Fruit fly (Drosophila melanogaster): ENCODE data around the gene CadN2.

- TF ChIP-seq pan (optimal IDR thresholded peaks at IDR 0.05): no peak
- no peak for TF ChIP-seq psq (optimal IDR thresholded peaks at IDR 0.05)
These were observed 39.9 kb upstream of the CadN2 start, which contains the start of gene CG43271 for dm6 chr2L:17914923-17915322.
